Fruit fly (Drosophila melanogaster): ENCODE results near the gene CG10435.

Gene CG10435

DNA sequence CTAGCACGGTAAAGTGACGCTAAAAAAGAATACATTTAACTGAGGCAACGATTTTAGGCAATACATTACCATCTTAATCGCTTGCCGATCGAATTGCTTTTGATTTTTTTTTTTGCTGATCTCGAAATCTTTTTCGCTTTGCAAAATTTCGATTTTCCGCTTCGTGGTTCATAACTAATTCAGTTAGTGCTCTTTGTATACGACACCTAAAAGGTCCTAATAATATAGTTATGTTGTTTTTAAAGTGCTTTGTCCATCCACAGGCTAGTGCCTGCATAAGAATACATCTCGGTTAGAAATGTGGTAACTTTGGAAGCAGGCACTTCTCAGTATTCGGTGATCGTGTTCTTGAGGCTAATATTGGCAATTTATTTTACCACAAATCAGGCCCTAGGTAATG, 32.8 kb downstream of the CG10435 start, which contains the start of gene Sfp84E:
Gene Sfp84E, minus strand, starts transcription at position 101 of the 400 bp plus-strand sequence.
- TF ChIP-seq fkh (GFP tag; optimal IDR thresholded peaks at IDR 0.05) (no peak), achi (GFP tag; optimal IDR thresholded peaks at IDR 0.05) (no peak), fd59A (GFP tag; optimal IDR thresholded peaks at IDR 0.05) (no peak), CG10631 (GFP tag; optimal IDR thresholded peaks at IDR 0.05) (no peak), Sox15 (GFP tag; optimal IDR thresholded peaks at IDR 0.05) (no peak), CG11294 (GFP tag; IDR thresholded peaks at IDR 0.05) (no peak), Smox (GFP tag; optimal IDR thresholded peaks at IDR 0.05) (no peak), CG34406 (GFP tag; optimal IDR thresholded peaks at IDR 0.05) (no peak), svp (GFP tag) (no peak), CG6808 (GFP tag; optimal IDR thresholded peaks at IDR 0.05) (no peak), esn (GFP tag; optimal IDR thresholded peaks at IDR 0.05) (no peak), Hr4 (GFP tag; optimal IDR thresholded peaks at IDR 0.05) (no peak), CG7368 (GFP tag; optimal IDR thresholded peaks at IDR 0.05) (no peak)

DNA sequence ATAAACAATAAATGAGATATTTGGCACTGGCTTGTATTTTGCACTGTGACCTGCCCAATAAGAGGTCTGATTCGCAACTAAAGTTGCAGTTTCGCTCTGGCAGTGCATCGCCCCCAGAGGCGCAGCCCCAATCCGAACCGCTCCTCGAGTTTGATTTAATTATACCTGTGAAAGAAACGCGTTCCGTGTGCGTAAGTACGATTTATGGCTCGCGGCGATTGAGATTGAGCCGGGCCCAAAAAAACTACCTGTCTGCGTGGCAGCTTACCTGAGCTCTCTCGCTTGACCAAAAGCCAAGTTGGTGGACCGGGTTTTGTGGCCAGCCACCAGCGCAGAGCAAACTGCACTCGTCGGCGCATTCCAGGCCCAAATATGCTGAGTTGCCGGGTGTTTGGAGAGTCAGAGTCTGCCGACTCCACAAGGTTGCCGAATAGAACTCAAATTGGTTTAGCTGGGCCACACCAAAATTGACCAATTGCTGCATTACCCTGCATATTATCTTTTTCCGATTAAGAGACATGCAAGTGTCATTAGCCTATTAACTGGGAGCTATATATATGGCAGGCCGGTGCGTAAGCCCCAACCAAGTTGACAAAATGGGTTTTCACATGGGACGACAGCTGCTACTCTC, 34.5 kb downstream of the CG10435 start, which contains the start of the genes CD98hc and Os-C:
Gene CD98hc, minus strand, starts transcription at position 50 of the 631 bp plus-strand sequence.
Gene Os-C, plus strand, starts transcription at position 581 of the 631 bp plus-strand sequence.
- TF ChIP-seq CG8119 (GFP tag; IDR thresholded peaks at IDR 0.05), result 0 out of 3 replicates have a peak, but pooled peaks have one; percentile 20
- peak; percentile 6; the same call in 1 of the 2 replicates for TF ChIP-seq CG11294 (GFP tag; IDR thresholded peaks at IDR 0.05)
- no peak for TF ChIP-seq spab (GFP tag; optimal IDR thresholded peaks at IDR 0.05)
- TF ChIP-seq CG8632 (GFP tag; optimal IDR thresholded peaks at IDR 0.05), result no peak
- TF ChIP-seq acj6 (GFP tag; optimal IDR thresholded peaks at IDR 0.05), result no peak
- peak; percentile 25 for TF ChIP-seq dsx (GFP tag; optimal IDR thresholded peaks at IDR 0.05; ENCODE audit: poor library complexity, severe bottlenecking)
- 0 out of 3 replicates have a peak, but pooled peaks have one; percentile 16 for TF ChIP-seq CG6163 (GFP tag; IDR thresholded peaks at IDR 0.05)
- no peak for TF ChIP-seq Sox102F (GFP tag; optimal IDR thresholded peaks at IDR 0.05)
- peak; percentile 82 for TF ChIP-seq CG6854 (GFP tag; optimal IDR thresholded peaks at IDR 0.05)
- TF ChIP-seq CG3032 (tag; optimal IDR thresholded peaks at IDR 0.05), result no peak
- peak; percentile 23; the same call in 1 of the 2 replicates for TF ChIP-seq CG15336 (GFP tag; IDR thresholded peaks at IDR 0.05)

DNA sequence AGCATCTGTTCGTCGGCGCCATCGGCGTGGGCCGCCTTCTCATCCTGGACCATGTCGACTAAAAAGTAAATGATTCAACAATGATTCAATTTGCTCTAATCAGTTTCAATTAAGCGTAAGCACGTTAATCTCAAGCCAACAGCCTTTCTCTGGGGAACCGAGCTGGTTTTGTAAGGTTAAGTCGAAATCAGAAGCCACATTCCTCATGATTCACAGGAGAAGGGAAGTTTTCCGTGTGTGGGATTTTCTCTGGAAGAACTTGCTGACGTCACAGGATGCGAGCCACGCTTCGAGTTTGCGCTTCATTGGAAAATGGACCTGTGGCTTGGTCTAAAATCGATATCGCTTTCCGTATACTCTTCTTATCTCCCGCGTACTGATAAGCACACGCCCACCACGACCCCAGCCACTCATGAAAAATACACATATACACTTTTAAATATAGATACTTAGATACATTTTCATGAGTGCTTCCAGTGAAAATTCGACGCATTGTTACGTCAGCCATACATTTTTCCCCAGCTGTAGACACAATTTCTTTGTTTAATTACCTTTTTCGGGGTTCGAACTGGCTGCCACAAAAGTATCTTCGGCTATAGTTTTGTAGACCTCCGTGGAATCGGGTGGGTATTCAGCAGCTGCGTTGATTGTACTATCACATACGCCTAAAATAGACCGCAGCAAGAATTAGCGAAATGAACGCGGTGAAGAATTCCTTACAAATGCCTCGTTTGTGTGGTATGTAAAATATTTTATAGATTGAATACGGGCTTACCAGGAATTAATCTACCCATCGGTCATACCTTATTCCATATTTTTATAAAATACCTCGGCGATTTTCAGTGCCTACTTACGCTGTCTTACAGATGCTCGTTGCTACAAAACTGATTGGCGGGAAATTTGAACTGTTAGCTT, 35.7 kb downstream of the CG10435 start:
- no peak for TF ChIP-seq cyc (GFP tag; optimal IDR thresholded peaks at IDR 0.05)
- TF ChIP-seq CG8319 (GFP tag; optimal IDR thresholded peaks at IDR 0.05), result no peak
- no peak for TF ChIP-seq acj6 (GFP tag; optimal IDR thresholded peaks at IDR 0.05)
- TF ChIP-seq CG10669 (GFP tag; optimal IDR thresholded peaks at IDR 0.05), result no peak
- peak; percentile 12 for TF ChIP-seq Smox (GFP tag; optimal IDR thresholded peaks at IDR 0.05)
- no peak for TF ChIP-seq CG7368 (GFP tag; optimal IDR thresholded peaks at IDR 0.05)
- no peak for TF ChIP-seq lz (GFP tag; optimal IDR thresholded peaks at IDR 0.05)
- no peak for TF ChIP-seq Eip93F (GFP tag; optimal IDR thresholded peaks at IDR 0.05)
- TF ChIP-seq esn (GFP tag; optimal IDR thresholded peaks at IDR 0.05), result peak; percentile 24
- TF ChIP-seq CG1621 (tag; optimal IDR thresholded peaks at IDR 0.05), result peak; percentile 25
- no peak for TF ChIP-seq fd85E (GFP tag; optimal IDR thresholded peaks at IDR 0.05)
- TF ChIP-seq CG3032 (tag; optimal IDR thresholded peaks at IDR 0.05), result peak; percentile 27
- no peak for TF ChIP-seq net (GFP tag; optimal IDR thresholded peaks at IDR 0.05)
- no peak for TF ChIP-seq CG10631 (GFP tag; optimal IDR thresholded peaks at IDR 0.05)
- TF ChIP-seq vri (GFP tag; optimal IDR thresholded peaks at IDR 0.05), result peak; percentile 88
- TF ChIP-seq CG6854 (GFP tag; optimal IDR thresholded peaks at IDR 0.05), result no peak
- no peak for TF ChIP-seq CG9139 (GFP tag; optimal IDR thresholded peaks at IDR 0.05)
- TF ChIP-seq Ets21C (GFP tag; optimal IDR thresholded peaks at IDR 0.05), result no peak
- TF ChIP-seq topi (GFP tag; optimal IDR thresholded peaks at IDR 0.05), result no peak
- TF ChIP-seq Sox102F (GFP tag; optimal IDR thresholded peaks at IDR 0.05), result peak; percentile 4
- TF ChIP-seq CG6808 (GFP tag; optimal IDR thresholded peaks at IDR 0.05), result no peak
- TF ChIP-seq Sox14 (GFP tag; optimal IDR thresholded peaks at IDR 0.05), result peak; percentile 55
- no peak for TF ChIP-seq Gug (GFP tag; IDR thresholded peaks at IDR 0.05)
- no peak for TF ChIP-seq CG15336 (GFP tag; IDR thresholded peaks at IDR 0.05)
- TF ChIP-seq salr (GFP tag; optimal IDR thresholded peaks at IDR 0.05), result no peak
- peak; percentile 0 for TF ChIP-seq CG6276 (GFP tag; optimal IDR thresholded peaks at IDR 0.05)
- no peak for TF ChIP-seq ss (GFP tag; optimal IDR thresholded peaks at IDR 0.05)
- TF ChIP-seq Ets96B (tag; optimal IDR thresholded peaks at IDR 0.05), result no peak
- no peak for TF ChIP-seq Sox15 (GFP tag; optimal IDR thresholded peaks at IDR 0.05)
- no peak for TF ChIP-seq CG11294 (GFP tag; IDR thresholded peaks at IDR 0.05)
- TF ChIP-seq Blimp-1 (GFP tag; optimal IDR thresholded peaks at IDR 0.05), result no peak

All from whole organism, prepupa.